Fruit fly (Drosophila melanogaster) whole organism, embryonic: Measurements from ENCODE around the gene CG13309.

ENCODE experiments used
- B-H1 ChIP-seq: fragments of 200-800 bp; sonication (Bioruptor generic); IDR thresholded peaks from 3 replicates; pipeline ENCODE4 v1.3.6; 2022; ENCODE audit warnings: missing biosample characterization, missing genetic modification characterization
- BEAF-32 ChIP-seq: fragments of 200-800 bp; sonication (Bioruptor generic); optimal IDR thresholded peaks from 3 replicates; lab custom pipeline; 2017; ENCODE audit warnings: missing biosample characterization, missing genetic modification characterization, mild to moderate bottlenecking, moderate library complexity, missing genetic modification reagents
- Bdp1 ChIP-seq: fragments of 200-800 bp; sonication (Bioruptor generic); optimal IDR thresholded peaks from 3 replicates; lab custom pipeline; 2016; ENCODE audit warnings: missing biosample characterization, missing genetic modification characterization
- CG10462 ChIP-seq: fragments of 200-800 bp; sonication (Bioruptor generic); optimal IDR thresholded peaks from 2 replicates; lab custom pipeline; 2016; ENCODE audit warnings: missing biosample characterization, missing genetic modification characterization
- CG11504 ChIP-seq: fragments of 200-800 bp; sonication (Bioruptor generic); optimal IDR thresholded peaks from 3 replicates; lab custom pipeline; 2019; ENCODE audit warnings: missing biosample characterization, mild to moderate bottlenecking, missing genetic modification characterization, moderate library complexity
- CG11723 ChIP-seq: fragments of 200-800 bp; sonication (Bioruptor generic); optimal IDR thresholded peaks from 2 replicates; lab custom pipeline; 2017; ENCODE audit warnings: missing biosample characterization, mild to moderate bottlenecking, missing genetic modification characterization
- CG12155 ChIP-seq: fragments of 200-800 bp; sonication (Bioruptor generic); optimal IDR thresholded peaks from 3 replicates; lab custom pipeline; 2016; ENCODE audit warnings: missing biosample characterization, missing genetic modification characterization
- CG15269 ChIP-seq: fragments of 200-800 bp; sonication (Bioruptor generic); optimal IDR thresholded peaks from 2 replicates; lab custom pipeline; 2018; ENCODE audit warnings: missing biosample characterization, mild to moderate bottlenecking, missing genetic modification characterization, moderate library complexity
- CG1647 ChIP-seq: fragments of 200-800 bp; sonication (Bioruptor generic); optimal IDR thresholded peaks from 3 replicates; lab custom pipeline; 2016; ENCODE audit warnings: missing biosample characterization, missing genetic modification characterization
- CG16815 ChIP-seq: fragments of 200-800 bp; sonication (Bioruptor generic); optimal IDR thresholded peaks from 3 replicates; lab custom pipeline; 2017; ENCODE audit warnings: missing biosample characterization, mild to moderate bottlenecking, missing genetic modification characterization
- CG17802 ChIP-seq: fragments of 200-800 bp; sonication (Bioruptor generic); optimal IDR thresholded peaks from 2 replicates; lab custom pipeline; 2018; ENCODE audit warnings: missing biosample characterization, mild to moderate bottlenecking, missing genetic modification characterization, moderate library complexity
- CG17912 ChIP-seq: fragments of 200-800 bp; sonication (Bioruptor generic); optimal IDR thresholded peaks from 2 replicates; lab custom pipeline; 2018; ENCODE audit warnings: missing biosample characterization, mild to moderate bottlenecking, missing genetic modification characterization
- CG2116 ChIP-seq: fragments of 200-800 bp; sonication (Bioruptor generic); optimal IDR thresholded peaks from 3 replicates; lab custom pipeline; 2018; ENCODE audit warnings: missing biosample characterization, mild to moderate bottlenecking, missing genetic modification characterization
- CG31388 ChIP-seq: fragments of 200-800 bp; sonication (Bioruptor generic); optimal IDR thresholded peaks from 2 replicates; lab custom pipeline; 2016; ENCODE audit warnings: missing biosample characterization, missing genetic modification characterization
- CG3407 ChIP-seq: fragments of 200-800 bp; sonication (Bioruptor generic); optimal IDR thresholded peaks from 2 replicates; lab custom pipeline; 2018; ENCODE audit warnings: missing biosample characterization, mild to moderate bottlenecking, missing genetic modification characterization
- CG3838 ChIP-seq: fragments of 200-800 bp; sonication (Bioruptor generic); optimal IDR thresholded peaks from 3 replicates; lab custom pipeline; 2016; ENCODE audit warnings: missing biosample characterization, missing genetic modification characterization
- CG6854 ChIP-seq: fragments of 200-800 bp; sonication (Bioruptor generic); optimal IDR thresholded peaks from 3 replicates; lab custom pipeline; 2017; ENCODE audit warnings: missing biosample characterization, mild to moderate bottlenecking, missing genetic modification characterization
- CG7928 ChIP-seq: fragments of 200-800 bp; sonication (Bioruptor generic); optimal IDR thresholded peaks from 2 replicates; lab custom pipeline; 2017; ENCODE audit warnings: missing biosample characterization, mild to moderate bottlenecking, missing genetic modification characterization
- CG8944 ChIP-seq: fragments of 200-800 bp; sonication (Bioruptor generic); optimal IDR thresholded peaks from 3 replicates; lab custom pipeline; 2016; ENCODE audit warnings: missing biosample characterization, missing genetic modification characterization
- CG9437 ChIP-seq: fragments of 200-800 bp; sonication (Bioruptor generic); optimal IDR thresholded peaks from 2 replicates; lab custom pipeline; 2018; ENCODE audit warnings: missing biosample characterization, mild to moderate bottlenecking, missing genetic modification characterization
- CrebB ChIP-seq: fragments of 200-800 bp; sonication (Bioruptor generic); optimal IDR thresholded peaks from 3 replicates; lab custom pipeline; 2018; ENCODE audit warnings: missing biosample characterization, mild to moderate bottlenecking, missing genetic modification characterization
- H15 ChIP-seq: fragments of 200-800 bp; sonication (Bioruptor generic); IDR thresholded peaks from 3 replicates; pipeline ENCODE4 v1.3.6; 2022; ENCODE audit warnings: missing biosample characterization, missing genetic modification characterization
- Hr3 ChIP-seq: fragments of 200-800 bp; sonication (Bioruptor generic); optimal IDR thresholded peaks from 3 replicates; lab custom pipeline; 2016; ENCODE audit warnings: missing biosample characterization, missing genetic modification characterization
- Med ChIP-seq: fragments of 200-800 bp; sonication (Bioruptor generic); peaks from one replicate; lab custom pipeline; 2016; ENCODE audit warnings: missing biosample characterization, missing genetic modification characterization, mild to moderate bottlenecking, inconsistent platforms, moderate library complexity
- Neu2 ChIP-seq: fragments of 200-800 bp; sonication (Bioruptor generic); optimal IDR thresholded peaks from 3 replicates; lab custom pipeline; 2016; ENCODE audit warnings: missing biosample characterization, missing genetic modification characterization, borderline replicate concordance
- Oli ChIP-seq: fragments of 200-800 bp; sonication (Bioruptor generic); optimal IDR thresholded peaks from 2 replicates; lab custom pipeline; 2018; ENCODE audit warnings: missing biosample characterization, mild to moderate bottlenecking, missing genetic modification characterization, moderate library complexity
- Poxn ChIP-seq: fragments of 200-800 bp; sonication (Bioruptor generic); IDR thresholded peaks from 2 replicates; pipeline ENCODE4 v1.3.6; 2022; ENCODE audit warnings: missing biosample characterization, missing genetic modification characterization
- Sry-β ChIP-seq: fragments of 200-800 bp; sonication (Bioruptor generic); optimal IDR thresholded peaks from 2 replicates; lab custom pipeline; 2018; ENCODE audit warnings: missing biosample characterization, mild to moderate bottlenecking, missing genetic modification characterization, moderate library complexity
- Sry-δ ChIP-seq: fragments of 200-800 bp; sonication (Bioruptor generic); optimal IDR thresholded peaks from 2 replicates; lab custom pipeline; 2016; ENCODE audit warnings: missing biosample characterization, missing genetic modification characterization
- Vsx1 ChIP-seq: fragments of 200-800 bp; sonication (Bioruptor generic); optimal IDR thresholded peaks from 2 replicates; lab custom pipeline; 2017; ENCODE audit warnings: missing biosample characterization, mild to moderate bottlenecking, missing genetic modification characterization, missing genetic modification reagents
- bab2 ChIP-seq: fragments of 200-800 bp; sonication (Bioruptor generic); optimal IDR thresholded peaks from 2 replicates; lab custom pipeline; 2016; ENCODE audit warnings: missing biosample characterization, missing genetic modification characterization
- caup ChIP-seq: fragments of 200-800 bp; sonication (Bioruptor generic); optimal IDR thresholded peaks from 3 replicates; lab custom pipeline; 2017; ENCODE audit warnings: missing biosample characterization, mild to moderate bottlenecking, missing genetic modification characterization, moderate library complexity; ENCODE audit not compliant: severe bottlenecking
- emc ChIP-seq: fragments of 200-800 bp; sonication (Bioruptor generic); optimal IDR thresholded peaks from 2 replicates; lab custom pipeline; 2016; ENCODE audit warnings: missing biosample characterization, missing genetic modification characterization
- en ChIP-seq: fragments of 200-800 bp; sonication (Bioruptor generic); optimal IDR thresholded peaks from 2 replicates; lab custom pipeline; 2016; ENCODE audit warnings: missing biosample characterization, missing genetic modification characterization
- fd64A ChIP-seq: fragments of 200-800 bp; sonication (Bioruptor generic); optimal IDR thresholded peaks from 3 replicates; lab custom pipeline; 2018; ENCODE audit warnings: missing biosample characterization, mild to moderate bottlenecking, missing genetic modification characterization
- gem ChIP-seq: fragments of 200-800 bp; sonication (Bioruptor generic); optimal IDR thresholded peaks from 2 replicates; lab custom pipeline; 2019; ENCODE audit warnings: missing biosample characterization, mild to moderate bottlenecking, missing genetic modification characterization, moderate library complexity
- gfzf ChIP-seq: fragments of 200-800 bp; sonication (Bioruptor generic); optimal IDR thresholded peaks from 2 replicates; lab custom pipeline; 2016; ENCODE audit warnings: missing biosample characterization, mild to moderate bottlenecking, missing genetic modification characterization, moderate library complexity
- gsb-n ChIP-seq: fragments of 200-800 bp; sonication (Bioruptor generic); optimal IDR thresholded peaks from 3 replicates; lab custom pipeline; 2018; ENCODE audit warnings: missing biosample characterization, mild to moderate bottlenecking, missing genetic modification characterization
- lov ChIP-seq, 2 experiments: fragments of 200-800 bp in 1 of 2; fragments of >200 bp in 1 of 2; sonication (Bioruptor generic) in 1 of 2; IDR thresholded peaks in 1 of 2; optimal IDR thresholded peaks in 1 of 2; 2 replicates in 1 of 2; 3 replicates in 1 of 2; pipeline versions ENCODE4 v1.3.6 to Lab custom; 2017 to 2022; ENCODE audit warnings: missing biosample characterization in 1 of 2, missing genetic modification characterization in 1 of 2
- maf-S ChIP-seq: fragments of 200-800 bp; sonication (Bioruptor generic); optimal IDR thresholded peaks from 2 replicates; lab custom pipeline; 2016; ENCODE audit warnings: missing biosample characterization, missing genetic modification characterization
- nerfin-1 ChIP-seq: fragments of 200-800 bp; sonication (Bioruptor generic); optimal IDR thresholded peaks from 3 replicates; lab custom pipeline; 2019; ENCODE audit warnings: missing biosample characterization, mild to moderate bottlenecking, missing genetic modification characterization, moderate library complexity
- oc ChIP-seq: fragments of 200-800 bp; sonication (Bioruptor generic); optimal IDR thresholded peaks from 2 replicates; lab custom pipeline; 2018; ENCODE audit warnings: missing biosample characterization, mild to moderate bottlenecking, missing genetic modification characterization, moderate library complexity
- pan ChIP-seq, 4 experiments: fragments of >200 bp in 3 of 4; fragments of 200-800 bp in 1 of 4; sonication (Bioruptor generic) in 1 of 4; optimal IDR thresholded peaks in 3 of 4; IDR thresholded peaks in 1 of 4; 2 replicates each; pipeline versions ENCODE4 v1.3.6 to Lab custom; 2017 to 2022; ENCODE audit warnings: missing biosample characterization in 2 of 4, missing genetic modification characterization in 2 of 4, mixed read lengths in 1 of 4
- seq ChIP-seq: fragments of 200-800 bp; sonication (Bioruptor generic); IDR thresholded peaks from 2 replicates; pipeline ENCODE4 v1.3.6; 2022; ENCODE audit warnings: missing biosample characterization, missing genetic modification characterization
- slou ChIP-seq: fragments of 200-800 bp; sonication (Bioruptor generic); optimal IDR thresholded peaks from 3 replicates; lab custom pipeline; 2016; ENCODE audit warnings: missing biosample characterization, missing genetic modification characterization
- sna ChIP-seq: fragments of 200-800 bp; sonication (Bioruptor generic); IDR thresholded peaks from 2 replicates; pipeline ENCODE4 v1.3.6; 2022; ENCODE audit warnings: missing biosample characterization, missing genetic modification characterization; ENCODE audit not compliant: partially characterized antibody
- zen2 ChIP-seq: fragments of 200-800 bp; sonication (Bioruptor generic); IDR thresholded peaks from 3 replicates; pipeline ENCODE4 v1.3.6; 2022; ENCODE audit warnings: missing biosample characterization, missing genetic modification characterization; ENCODE audit not compliant: partially characterized antibody
- zf30C ChIP-seq: fragments of 200-800 bp; sonication (Bioruptor generic); optimal IDR thresholded peaks from 3 replicates; lab custom pipeline; 2018; ENCODE audit warnings: missing biosample characterization, mild to moderate bottlenecking, missing genetic modification characterization

The CG13309 gene

DNA sequence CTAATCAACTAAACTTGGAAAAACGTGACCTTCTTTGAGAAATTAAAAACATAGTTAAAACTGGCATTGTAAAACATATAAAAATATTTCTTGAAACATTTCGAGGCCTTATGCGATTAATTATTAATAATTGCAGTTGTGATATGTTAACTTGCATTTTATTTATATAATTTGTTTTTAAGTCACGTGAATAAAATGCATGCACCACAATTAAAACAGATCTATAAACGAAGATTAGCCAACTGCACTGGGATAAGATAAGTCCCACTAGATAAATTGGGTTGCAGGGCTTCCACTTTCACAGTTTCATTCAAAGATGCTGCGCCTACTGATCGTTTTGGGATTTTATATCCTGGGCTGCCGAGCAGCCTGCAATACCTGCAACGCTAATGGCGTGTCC lies at the start of gene CG13309:
CG13309 (plus strand) TSS at position 301 of the 400 bp plus-strand sequence.
- TF ChIP-seq oc (tag; lab: Kevin White, UChicago) = no peak
- TF ChIP-seq sna (GFP tag; lab: Robert Waterston, UW) = no peak
- no peak for TF ChIP-seq CG3407
- no peak for TF ChIP-seq CG9437 (GFP tag; lab: Kevin White, UChicago)
- no peak for TF ChIP-seq CG11723 (GFP tag; lab: Kevin White, UChicago)
- no peak for TF ChIP-seq lov (optimal IDR thresholded peaks at IDR 0.05; lab: Kevin White, UChicago)
- TF ChIP-seq lov (GFP tag; IDR thresholded peaks at IDR 0.05; lab: Robert Waterston, UW) = no peak
- no peak for TF ChIP-seq CrebB (tag; lab: Kevin White, UChicago)
- no peak for TF ChIP-seq CG10462 (GFP tag; lab: Kevin White, UChicago)
- no peak for TF ChIP-seq nerfin-1
- TF ChIP-seq CG31388 (GFP tag; lab: Kevin White, UChicago) = no peak
- TF ChIP-seq Poxn (GFP tag; lab: Robert Waterston, UW) = no peak
- no peak for TF ChIP-seq CG8944 (GFP tag; lab: Kevin White, UChicago)
- no peak for TF ChIP-seq Sry-β (GFP tag; lab: Kevin White, UChicago)
- no peak for TF ChIP-seq CG3838 (GFP tag; lab: Kevin White, UChicago)
- no peak for TF ChIP-seq CG7928 (GFP tag; lab: Kevin White, UChicago)
- no peak for TF ChIP-seq fd64A
- TF ChIP-seq CG17802 = no peak
- TF ChIP-seq CG16815 = no peak
- TF ChIP-seq, all 482 proteins: peak for 0

- TF ChIP-seq Vsx1 (GFP tag; lab: Kevin White, UChicago) (no peak), maf-S (no peak), oc (tag; lab: Kevin White, UChicago) (peak; percentile 27), emc (no peak), Hr3 (GFP tag; lab: Kevin White, UChicago) (peak; percentile 17), Oli (tag; lab: Kevin White, UChicago) (peak; percentile 32), zen2 (GFP tag; lab: Robert Waterston, UW) (no peak), caup (GFP tag; lab: Kevin White, UChicago) (no peak), CG6854 (GFP tag; lab: Kevin White, UChicago) (no peak), zf30C (GFP tag; lab: Kevin White, UChicago) (no peak), CG17912 (GFP tag; lab: Kevin White, UChicago) (no peak), seq (GFP tag; lab: Robert Waterston, UW) (no peak), CG2116 (GFP tag; lab: Kevin White, UChicago) (no peak), CG12155 (GFP tag; lab: Kevin White, UChicago) (peak; percentile 49), gsb-n (tag; lab: Kevin White, UChicago) (no peak), en (GFP tag; lab: Kevin White, UChicago) (no peak), CG1647 (GFP tag; lab: Kevin White, UChicago) (no peak), pan (optimal IDR thresholded peaks at IDR 0.05; lab: Kevin White, UChicago) (no peak), pan (GFP tag; optimal IDR thresholded peaks at IDR 0.05 in 1 of 2, IDR thresholded peaks at IDR 0.05 in 1 of 2) (peak in 1 of 2 experiments; percentile 80), H15 (GFP tag; lab: Robert Waterston, UW) (peak; percentile 56; the same call in 1 of the 3 replicates), CG11504 (tag; lab: Kevin White, UChicago) (peak; percentile 56), bab2 (GFP tag; lab: Kevin White, UChicago) (no peak), slou (no peak), Bdp1 (GFP tag; lab: Kevin White, UChicago) (peak; percentile 23), CG9437 (GFP tag; lab: Kevin White, UChicago) (peak; percentile 15), BEAF-32 (GFP tag; lab: Kevin White, UChicago) (no peak), gem (tag; lab: Kevin White, UChicago) (peak; percentile 60), Sry-δ (GFP tag; lab: Kevin White, UChicago) (no peak), Med (peak; percentile 54), B-H1 (GFP tag; lab: Robert Waterston, UW) (peak; percentile 32; the same call in 2 of the 3 replicates), gfzf (GFP tag; lab: Kevin White, UChicago) (no peak), CG15269 (tag; lab: Kevin White, UChicago) (peak; percentile 53), Neu2 (GFP tag; lab: Kevin White, UChicago) (no peak)
These were observed 47.1 kb upstream of the CG13309 start for dm6 chr3L:8763037-8763454.
